Fruit fly (Drosophila melanogaster) ovary, adult (tissue): Measurements from ENCODE around the gene CG7484.

ENCODE experiments used
- CG17801 ChIP-seq: fragments of 200-800 bp; optimal IDR thresholded peaks from 2 replicates; lab custom pipeline; 2019; ENCODE audit warnings: missing biosample characterization, mild to moderate bottlenecking, missing genetic modification characterization, moderate library complexity; ENCODE audit not compliant: partially characterized antibody

Gene CG7484

DNA sequence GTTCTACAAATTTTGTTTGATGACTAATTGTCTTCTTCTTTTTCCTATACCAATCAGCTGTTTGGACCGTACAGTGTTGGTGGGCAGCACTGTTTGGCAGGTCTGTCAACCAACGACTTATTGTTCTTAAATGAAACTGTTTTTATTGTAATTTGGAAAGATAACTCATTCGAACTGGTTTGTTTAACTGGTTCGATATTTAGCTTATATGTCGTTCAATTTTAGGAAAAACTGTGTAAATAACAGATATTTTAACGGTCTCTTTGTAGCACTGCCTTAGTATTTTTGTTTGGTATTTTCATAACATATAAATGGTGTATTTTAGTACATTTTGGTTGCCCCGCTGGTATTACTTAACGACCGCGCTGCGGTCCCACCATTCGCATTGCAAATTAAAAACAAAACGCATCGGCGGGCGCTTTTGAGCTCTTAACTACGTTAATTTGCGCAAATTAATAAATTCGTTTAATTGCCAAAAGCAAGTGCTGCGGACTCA lies 32.9 kb upstream of the CG7484 start, which contains the start of the genes Vps60 and anchor:
TSS of gene Vps60 (minus strand) at position 175 of the 496 bp plus-strand sequence.
TSS of gene anchor (plus strand) at position 374 of the 496 bp plus-strand sequence.
- peak; percentile 82 for TF ChIP-seq CG17801 (GFP tag; lab: Kevin White, UChicago)

DNA sequence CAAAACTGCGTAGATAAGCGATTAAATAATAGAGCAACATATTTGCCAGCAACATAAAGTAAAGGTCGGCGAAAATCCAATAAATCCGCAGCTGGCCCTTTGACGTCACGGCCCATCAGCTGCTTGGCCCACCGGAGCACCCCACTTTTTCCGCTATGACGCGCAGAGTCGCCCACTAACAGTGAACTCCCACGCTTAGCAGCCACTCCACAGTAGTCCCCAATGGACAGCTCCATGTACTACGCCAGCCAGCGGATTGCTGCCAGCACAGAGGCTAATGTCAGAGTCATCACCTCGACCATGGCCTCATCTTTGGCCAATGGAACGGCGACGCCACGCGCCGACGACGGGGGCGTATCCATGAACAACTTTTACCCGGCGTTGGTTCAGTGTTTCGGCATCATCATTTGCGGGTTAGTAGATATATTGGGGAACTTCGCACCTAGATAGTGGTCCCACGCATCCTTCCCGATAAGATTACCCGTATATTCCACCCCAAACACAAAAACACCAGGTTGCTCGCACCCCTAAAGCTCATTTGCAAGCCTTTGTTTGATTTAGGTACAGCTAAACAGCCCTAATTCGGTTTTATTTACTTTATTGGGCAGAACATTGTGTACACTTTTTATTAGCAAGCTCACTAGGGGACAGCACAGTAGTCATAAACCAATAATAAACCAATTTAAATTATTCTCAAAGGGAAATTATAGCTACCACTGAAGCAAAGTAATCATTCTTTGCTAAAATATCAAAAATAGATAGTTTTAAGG lies 32.2 kb upstream of the CG7484 start:
- TF ChIP-seq CG17801 (GFP tag; lab: Kevin White, UChicago), result no peak

DNA sequence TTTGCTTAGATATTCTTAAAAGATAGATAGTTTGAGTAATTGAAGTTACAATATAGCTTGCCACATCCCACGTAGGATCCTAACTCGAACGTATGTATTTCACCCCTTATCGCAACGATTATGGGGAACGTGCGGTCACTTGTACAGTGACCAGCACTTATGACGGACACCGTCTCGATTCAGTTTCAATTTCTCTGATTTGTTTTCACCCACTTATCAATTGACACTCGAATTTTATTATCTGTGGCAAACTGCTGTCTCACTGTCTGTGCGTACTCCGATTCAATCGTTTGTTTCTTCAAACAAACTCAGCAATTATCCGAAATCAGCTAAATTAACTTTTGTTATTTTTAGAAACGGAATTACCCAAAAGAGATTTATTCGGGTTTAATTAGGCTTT lies 31.5 kb upstream of the CG7484 start:
- TF ChIP-seq CG17801 (GFP tag; lab: Kevin White, UChicago), result no peak

DNA sequence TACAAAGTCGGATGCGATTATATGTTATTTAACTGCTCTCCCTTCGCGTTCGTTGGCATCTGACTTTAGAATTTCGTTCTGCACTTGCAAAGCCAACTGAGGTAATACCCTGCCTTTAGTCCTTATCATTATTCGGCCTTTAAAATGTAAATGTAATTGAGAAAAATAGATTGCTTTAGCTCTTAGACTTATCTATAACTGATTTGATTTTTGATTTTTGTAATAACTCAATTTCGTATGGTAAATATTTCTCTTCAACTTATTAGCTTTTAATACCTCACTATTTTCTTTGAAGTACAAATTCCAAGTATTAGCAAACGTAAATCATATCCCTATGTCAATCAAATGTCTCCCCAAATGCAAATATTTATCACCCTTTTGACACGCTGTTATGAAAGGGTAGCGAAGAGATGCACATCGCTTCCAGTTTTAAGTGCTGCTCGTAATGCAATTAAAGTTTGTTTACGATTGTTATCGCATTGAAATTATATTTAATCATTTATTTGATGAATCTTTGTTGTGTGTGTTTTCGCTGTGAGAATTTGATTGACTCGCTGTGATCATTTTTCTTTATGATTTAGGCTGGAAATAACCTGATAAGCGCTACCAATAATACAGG lies 30.1 kb upstream of the CG7484 start:
- TF ChIP-seq CG17801 (GFP tag; lab: Kevin White, UChicago), result no peak

DNA sequence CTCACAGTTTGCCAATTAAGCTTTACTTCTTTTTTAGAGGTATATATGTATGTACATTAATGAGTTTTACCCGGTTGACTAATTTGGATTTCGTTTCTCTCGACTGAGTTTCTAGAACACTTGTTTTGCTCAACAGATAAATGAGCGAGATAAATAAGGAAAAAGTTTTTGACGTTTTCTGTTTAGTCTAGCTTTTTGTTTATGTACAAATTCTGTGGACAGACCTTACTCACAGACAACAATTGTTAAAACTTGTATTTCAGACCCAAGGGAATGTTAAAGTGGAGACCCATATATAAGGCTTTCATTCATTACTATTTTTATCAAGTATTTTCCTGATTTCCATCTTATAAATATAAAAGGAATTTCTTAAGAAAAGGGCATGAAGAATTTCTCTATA lies 29.4 kb upstream of the CG7484 start:
- TF ChIP-seq CG17801 (GFP tag; lab: Kevin White, UChicago), result no peak

DNA sequence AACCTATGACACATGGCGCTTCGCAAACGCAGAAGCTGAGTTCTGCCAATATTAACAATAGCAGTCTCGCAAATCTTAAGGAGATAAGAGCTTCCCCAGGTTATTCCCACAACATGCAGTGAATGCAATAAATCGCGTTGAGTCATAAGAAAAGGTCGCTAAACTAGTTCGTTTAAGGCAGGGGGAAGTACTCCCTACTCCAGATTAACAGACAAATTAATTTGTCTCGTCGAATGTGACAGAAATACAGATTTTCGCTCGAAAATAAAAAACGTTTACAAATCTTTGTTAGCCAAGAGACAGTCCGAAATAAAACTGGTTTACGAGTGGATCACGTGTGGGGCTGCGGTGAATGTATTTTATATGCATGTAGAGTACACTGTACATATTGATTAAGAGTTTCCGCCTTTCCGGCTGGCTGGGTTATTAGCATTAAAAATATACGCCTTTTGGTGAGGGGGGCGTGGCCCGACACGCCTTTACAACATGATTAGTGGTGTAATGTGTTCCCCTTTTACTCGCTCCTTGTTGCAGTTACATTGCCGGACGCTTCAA lies 28.8 kb upstream of the CG7484 start:
- TF ChIP-seq CG17801 (GFP tag; lab: Kevin White, UChicago), result no peak

DNA sequence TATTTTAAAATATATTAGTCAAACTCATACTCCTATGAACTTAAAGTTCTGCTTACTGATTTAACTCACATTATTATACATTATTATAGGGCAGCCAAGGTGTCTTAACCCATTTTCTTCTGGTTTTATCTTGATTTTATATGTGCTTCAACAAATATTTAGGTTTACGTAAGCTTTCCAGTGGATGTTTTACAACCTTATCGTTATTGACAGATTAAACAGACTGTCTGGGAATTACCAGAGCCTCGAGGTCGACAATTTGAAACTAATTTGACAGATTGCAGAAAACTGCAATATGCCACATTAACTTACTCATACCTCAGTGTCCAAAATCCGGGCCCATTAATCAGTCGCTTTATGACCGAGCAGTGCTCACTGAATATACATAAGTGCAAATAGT lies 23.2 kb upstream of the CG7484 start:
- no peak for TF ChIP-seq CG17801 (GFP tag; lab: Kevin White, UChicago)

DNA sequence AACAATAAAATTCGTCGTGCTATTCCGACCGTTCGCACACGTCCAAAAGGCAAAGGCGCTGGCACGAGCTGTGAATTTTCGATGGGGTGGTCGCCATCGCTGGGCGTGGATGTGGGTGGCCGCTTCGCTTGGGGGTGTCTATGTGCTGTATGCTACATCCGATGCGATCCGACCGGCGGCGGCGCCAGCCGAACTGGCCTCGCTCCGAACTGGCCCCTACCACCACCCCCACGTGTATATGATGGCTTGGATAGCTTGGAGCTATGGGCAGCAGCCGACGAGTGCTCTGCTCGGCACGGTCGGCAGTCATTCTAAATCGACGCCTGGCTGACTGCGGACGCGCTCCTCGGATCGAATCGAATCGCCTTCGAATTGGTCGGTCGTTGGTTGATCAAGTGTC lies 21.3 kb upstream of the CG7484 start, which contains the start of gene CG7497:
TSS of gene CG7497 (plus strand) at position 308 of the 400 bp plus-strand sequence.
- TF ChIP-seq CG17801 (GFP tag; lab: Kevin White, UChicago), result no peak

DNA sequence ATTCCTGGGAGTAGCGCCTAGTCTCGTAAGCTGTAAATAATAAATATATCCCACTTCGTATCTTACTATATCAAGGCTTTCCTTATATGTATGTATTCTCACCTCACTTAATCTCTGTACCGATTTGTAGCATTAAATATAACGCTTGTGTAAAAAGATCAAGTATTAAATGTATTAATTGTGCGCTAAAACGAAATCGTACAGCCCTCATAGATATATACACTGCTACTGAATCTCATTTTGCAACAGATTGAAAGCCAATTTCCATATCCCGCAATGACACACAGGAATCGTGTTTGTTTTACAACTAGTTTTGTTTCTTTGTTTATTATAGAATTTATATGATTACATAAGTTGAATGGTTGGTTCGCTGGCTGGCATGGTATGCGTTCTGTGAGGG lies 16.6 kb upstream of the CG7484 start:
- TF ChIP-seq CG17801 (GFP tag; lab: Kevin White, UChicago), result no peak

DNA sequence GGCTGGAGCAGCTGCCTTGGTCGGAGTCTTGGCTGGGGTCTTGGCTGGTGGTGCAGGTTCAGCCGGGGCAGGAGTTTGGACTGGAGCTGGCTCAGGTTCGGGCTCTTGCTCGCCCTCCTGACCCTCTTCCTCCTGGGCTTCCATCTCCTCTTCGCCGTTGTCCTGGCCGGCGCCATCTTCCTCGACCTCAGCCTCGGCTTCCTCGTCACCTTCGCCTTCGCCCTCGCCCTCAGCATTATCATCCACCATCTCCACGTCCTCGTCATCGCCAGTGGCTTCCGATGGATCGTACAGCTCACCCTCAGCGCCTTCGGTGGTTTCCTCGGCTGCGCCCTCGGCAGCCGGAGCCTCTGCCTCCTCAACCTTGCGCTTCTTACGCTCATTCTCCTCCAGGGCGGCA lies 15.8 kb upstream of the CG7484 start:
- TF ChIP-seq CG17801 (GFP tag; lab: Kevin White, UChicago), result no peak

DNA sequence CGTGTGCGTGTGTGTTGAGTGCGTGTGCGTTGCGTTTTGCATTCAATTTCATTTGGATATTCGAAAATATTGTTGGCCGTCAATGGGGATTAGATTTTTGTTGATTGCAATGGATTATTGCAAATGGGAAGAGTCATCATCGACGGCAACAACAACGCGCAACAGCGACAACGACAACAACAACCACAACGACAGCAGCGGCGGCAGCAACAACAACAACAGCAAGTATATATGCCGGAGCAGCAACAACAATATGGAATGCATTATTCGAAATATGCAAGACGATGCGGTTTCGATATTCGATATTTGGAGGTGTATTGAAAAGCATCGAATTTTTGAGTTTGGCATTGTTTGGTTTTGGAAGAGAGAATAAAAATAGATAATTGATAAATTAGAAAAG lies 12.4 kb upstream of the CG7484 start:
- TF ChIP-seq CG17801 (GFP tag; lab: Kevin White, UChicago), result no peak

DNA sequence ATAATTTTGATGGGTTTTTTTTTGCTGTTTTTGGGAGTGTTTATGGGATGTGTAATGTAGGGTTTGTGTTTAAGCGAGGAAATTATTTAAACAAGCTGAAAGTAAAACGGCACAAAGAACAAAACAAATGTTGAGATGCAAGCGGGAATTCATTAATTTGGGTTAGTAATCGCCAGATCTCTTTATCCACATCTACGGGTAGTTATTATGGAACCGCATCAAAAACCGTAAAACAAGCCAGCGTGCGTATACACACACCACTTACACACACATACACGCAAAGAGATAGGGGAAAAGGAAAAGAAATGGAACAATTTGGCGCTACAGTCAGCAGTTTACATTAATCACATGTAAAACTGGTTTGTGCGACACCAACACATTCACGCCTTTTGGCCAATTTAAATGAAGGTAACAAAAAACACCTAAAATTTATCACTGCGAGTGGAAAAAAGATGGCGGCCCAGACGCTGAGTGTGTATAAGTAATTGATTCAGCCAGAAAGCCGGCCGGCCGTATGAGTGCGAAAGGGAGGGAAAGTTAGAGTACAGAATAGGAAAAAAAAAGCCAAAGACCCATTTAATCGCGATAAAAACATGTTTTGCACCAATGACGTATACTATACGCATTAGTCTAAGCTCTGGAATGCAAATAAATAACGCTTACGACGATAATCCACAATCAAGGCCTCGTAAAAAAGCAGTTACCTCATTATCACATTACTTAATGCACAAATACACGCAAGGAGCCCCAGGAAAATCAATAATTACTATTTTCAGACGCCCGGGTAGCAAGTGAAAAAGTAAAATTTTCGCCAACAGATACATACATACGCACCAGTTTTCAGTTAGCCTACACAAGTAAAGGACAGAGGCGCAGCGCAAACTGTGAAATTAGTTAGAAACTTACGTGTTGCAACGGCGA lies 10.2 kb upstream of the CG7484 start:
- peak; percentile 12 for TF ChIP-seq CG17801 (GFP tag; lab: Kevin White, UChicago)

DNA sequence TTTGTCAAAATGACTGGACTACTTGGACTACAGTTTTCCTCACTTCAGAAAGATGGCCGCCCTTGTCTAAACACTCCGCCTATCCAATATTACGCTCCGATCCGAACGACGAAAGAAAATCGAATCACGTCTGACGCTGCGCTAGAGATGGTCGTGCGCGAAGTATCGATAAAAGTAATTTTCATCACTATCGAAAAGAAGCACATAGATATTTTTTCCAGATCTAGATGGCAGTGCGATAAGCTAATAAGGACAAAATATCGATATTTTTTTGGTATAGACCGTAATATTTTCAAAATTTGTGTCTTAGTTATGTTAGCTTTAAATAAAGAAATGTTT lies 9.5 kb upstream of the CG7484 start, which contains the start of gene Pep:
TSS of gene Pep (minus strand) at position 131 of the 339 bp plus-strand sequence.
- peak; percentile 59 for TF ChIP-seq CG17801 (GFP tag; lab: Kevin White, UChicago)

DNA sequence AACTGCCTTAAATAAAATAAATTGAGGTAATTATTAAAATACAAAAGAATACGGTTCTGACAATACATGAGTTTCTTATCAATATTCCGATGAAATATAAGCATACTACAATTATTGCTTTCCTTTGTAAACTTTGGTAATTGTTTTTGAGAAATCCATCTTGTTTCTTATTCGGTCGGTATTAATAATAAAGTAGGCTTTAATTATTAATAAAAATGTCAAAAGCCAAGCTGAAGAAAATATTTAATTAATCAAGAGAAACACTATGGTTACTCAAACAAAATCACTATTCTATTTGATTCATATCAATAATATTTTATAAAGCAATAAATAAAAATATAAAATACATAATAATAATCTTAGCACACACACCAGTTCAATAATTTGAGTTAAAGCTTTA lies 7.8 kb upstream of the CG7484 start, which contains the start of gene CG43085:
TSS of gene CG43085 (minus strand) at position 101 of the 400 bp plus-strand sequence.
- TF ChIP-seq CG17801 (GFP tag; lab: Kevin White, UChicago), result no peak
